Fruit fly (Drosophila melanogaster) whole organism, wandering third instar larva: ENCODE measurements around the gene Gr21a.

ENCODE experiments used
- Dfd ChIP-seq: fragments of >200 bp; optimal IDR thresholded peaks from 2 replicates; lab custom pipeline; 2017; ENCODE audit warnings: missing biosample characterization, missing genetic modification characterization
- HLH106 ChIP-seq: fragments of 200-800 bp; optimal IDR thresholded peaks from 3 replicates; lab custom pipeline; 2019; ENCODE audit warnings: missing biosample characterization, mild to moderate bottlenecking, missing genetic modification characterization, moderate library complexity
- Hnf4 ChIP-seq: fragments of 200-800 bp; sonication (Bioruptor generic); optimal IDR thresholded peaks from 2 replicates; lab custom pipeline; 2016; ENCODE audit warnings: missing biosample characterization, mild to moderate bottlenecking, missing genetic modification characterization
- Hr83 ChIP-seq: fragments of 200-300 bp; sonication (Bioruptor generic); optimal IDR thresholded peaks from 2 replicates; lab custom pipeline; 2016; ENCODE audit warnings: missing biosample characterization, mild to moderate bottlenecking, missing genetic modification characterization, moderate library complexity; ENCODE audit not compliant: poor library complexity, severe bottlenecking
- N ChIP-seq: fragments of >200 bp; optimal IDR thresholded peaks from 2 replicates; lab custom pipeline; 2018; ENCODE audit warnings: missing biosample characterization, missing external identifiers, missing genetic modification characterization
- OdsH ChIP-seq: fragments of 200-800 bp; sonication (Bioruptor generic); optimal IDR thresholded peaks from 2 replicates; lab custom pipeline; 2016; ENCODE audit warnings: missing biosample characterization, mild to moderate bottlenecking, missing genetic modification characterization
- Vsx2 ChIP-seq: fragments of 200-300, 225-300 bp; sonication (Bioruptor generic); optimal IDR thresholded peaks from 2 replicates; lab custom pipeline; 2018; ENCODE audit warnings: missing biosample characterization, missing genetic modification characterization; ENCODE audit not compliant: partially characterized antibody
- br ChIP-seq: fragments of 200-800 bp; sonication (Bioruptor generic); optimal IDR thresholded peaks from 2 replicates; lab custom pipeline; 2016; ENCODE audit warnings: missing biosample characterization, missing genetic modification characterization
- foxo ChIP-seq, 2 experiments: fragments of 200-800 bp; sonication (Bioruptor generic); optimal IDR thresholded peaks; 2 replicates in 1 of 2; 3 replicates in 1 of 2; lab custom pipeline; 2016 to 2017; ENCODE audit warnings: missing biosample characterization in 2 of 2, missing genetic modification characterization in 2 of 2
- h ChIP-seq: fragments of 200-800 bp; sonication (Bioruptor generic); optimal IDR thresholded peaks from 3 replicates; lab custom pipeline; 2016; ENCODE audit warnings: missing biosample characterization, mild to moderate bottlenecking, missing genetic modification characterization
- jim ChIP-seq: fragments of 175-275, 200-325 bp; sonication (Bioruptor generic); optimal IDR thresholded peaks from 2 replicates; lab custom pipeline; 2016; ENCODE audit warnings: missing biosample characterization, mild to moderate bottlenecking, missing genetic modification characterization
- lola ChIP-seq: fragments of >200 bp; optimal IDR thresholded peaks from 2 replicates; lab custom pipeline; 2017; ENCODE audit warnings: missing biosample characterization, missing genetic modification characterization
- psq ChIP-seq: fragments of 200-800 bp; sonication (Bioruptor generic); optimal IDR thresholded peaks from 3 replicates; lab custom pipeline; 2017; ENCODE audit warnings: missing biosample characterization, mild to moderate bottlenecking, missing genetic modification characterization, moderate library complexity
- sage ChIP-seq: fragments of 200-800 bp; sonication (Bioruptor generic); optimal IDR thresholded peaks from 2 replicates; lab custom pipeline; 2016; ENCODE audit warnings: missing biosample characterization, mild to moderate bottlenecking, missing genetic modification characterization

- no peak for TF ChIP-seq HLH106
- no peak for TF ChIP-seq N (GFP tag; lab: Kevin White, UChicago)
- no peak for TF ChIP-seq br
- TF ChIP-seq OdsH (GFP tag; lab: Kevin White, UChicago) = no peak
- no peak for TF ChIP-seq psq (GFP tag; lab: Kevin White, UChicago)
- no peak for TF ChIP-seq sage (GFP tag; lab: Kevin White, UChicago)
- TF ChIP-seq jim (GFP tag; lab: Kevin White, UChicago) = no peak
- TF ChIP-seq lola (GFP tag; lab: Kevin White, UChicago) = no peak
- TF ChIP-seq Vsx2 (GFP tag; lab: Kevin White, UChicago) = no peak
- no peak for TF ChIP-seq Hnf4
- no peak for TF ChIP-seq foxo (GFP tag; optimal IDR thresholded peaks at IDR 0.05; lab: Kevin White, UChicago)
- TF ChIP-seq Dfd (GFP tag; lab: Kevin White, UChicago) = no peak
- TF ChIP-seq h (GFP tag; lab: Kevin White, UChicago) = no peak
- no peak for TF ChIP-seq Hr83 (GFP tag; lab: Kevin White, UChicago)
Measured at dm6 chr2L:749645-750044, 30.6 kb upstream of the Gr21a start, which contains the start of gene GABA-B-R3.
